Fruit fly (Drosophila melanogaster) whole organism: ENCODE measurements around the gene CG10863.
A peak's percentile ranks its signal among the peaks of the same experiment; 100 is the strongest.

ENCODE experiments used
- CG8478 ChIP-seq: fragments of >200 bp; optimal IDR thresholded peaks from 2 replicates; lab custom pipeline; 2018; ENCODE audit warnings: inconsistent platforms
- Dll ChIP-seq: fragments of >200 bp; optimal IDR thresholded peaks from 2 replicates; lab custom pipeline; 2017
- EcR ChIP-seq, 2 experiments: fragments of >200 bp; optimal IDR thresholded peaks; 2 replicates each; lab custom pipeline; 2017; ENCODE audit warnings: missing biosample characterization in 2 of 2, missing genetic modification characterization in 2 of 2, missing genetic modification reagents in 2 of 2
- pan ChIP-seq: fragments of >200 bp; optimal IDR thresholded peaks from 2 replicates; lab custom pipeline; 2017
- psq ChIP-seq: fragments of >200 bp; optimal IDR thresholded peaks from 2 replicates; lab custom pipeline; 2017
- usp ChIP-seq: fragments of >200 bp; optimal IDR thresholded peaks from 2 replicates; lab custom pipeline; 2017; ENCODE audit warnings: missing biosample characterization, missing genetic modification characterization, mixed read lengths

The CG10863 gene

DNA sequence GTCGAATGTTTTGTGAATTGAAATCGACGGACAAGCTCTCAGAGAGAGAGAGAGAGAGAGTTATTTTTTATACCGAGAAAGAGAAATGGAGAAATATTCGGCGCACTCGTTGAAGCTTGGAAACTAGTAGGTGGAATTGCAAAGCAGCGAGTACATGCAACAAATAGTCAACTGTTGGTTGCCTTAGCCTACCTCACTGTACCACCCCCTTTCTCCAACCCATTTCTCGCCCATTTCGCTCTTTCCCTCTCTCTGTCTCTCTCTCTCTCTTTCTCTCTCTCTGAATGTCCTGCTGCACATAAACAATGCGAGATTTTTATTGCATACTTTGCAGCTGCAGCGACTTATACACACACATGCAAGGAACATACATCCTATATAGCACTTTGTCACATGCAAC lies 21.7 kb upstream of the CG10863 start:
- TF ChIP-seq CG8478 = no peak
- no peak for TF ChIP-seq psq (lab: Kevin White, UChicago)
- no peak for TF ChIP-seq Dll (lab: Kevin White, UChicago)
- no peak for TF ChIP-seq pan
- TF ChIP-seq EcR (GFP tag; optimal IDR thresholded peaks at IDR 0.05; lab: Kevin White, UChicago) = no peak
- TF ChIP-seq usp (GFP tag; lab: Kevin White, UChicago) = no peak

DNA sequence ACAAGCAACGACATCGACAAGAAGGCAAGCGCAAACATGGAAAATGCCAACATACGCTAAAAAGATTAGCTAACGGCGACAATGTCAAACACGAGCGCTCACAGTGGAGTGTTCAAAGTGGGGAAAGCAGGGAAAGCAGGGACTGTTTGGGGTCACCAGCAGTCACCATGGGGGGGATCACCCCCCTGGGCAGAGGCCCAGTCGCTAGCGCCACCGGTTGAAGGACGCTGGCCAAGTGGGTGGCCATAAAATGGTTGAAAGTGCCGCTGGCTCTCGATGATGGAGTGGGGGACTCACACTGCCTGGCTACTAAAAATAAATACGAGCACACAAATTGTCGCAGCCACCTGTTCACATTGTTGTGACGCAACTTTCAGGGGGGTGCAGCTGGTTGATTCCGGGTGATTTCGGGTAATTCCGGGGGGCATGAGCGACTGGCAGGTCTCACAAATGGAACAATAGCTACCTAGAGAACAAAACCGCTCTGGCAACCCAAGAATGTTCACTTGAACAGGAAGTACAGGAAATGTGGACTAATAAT lies 18.7 kb upstream of the CG10863 start:
- TF ChIP-seq psq (lab: Kevin White, UChicago) (no peak), pan (no peak), Dll (lab: Kevin White, UChicago) (no peak), EcR (GFP tag; optimal IDR thresholded peaks at IDR 0.05; lab: Kevin White, UChicago) (no peak), usp (GFP tag; lab: Kevin White, UChicago) (no peak), CG8478 (no peak)

dm6 chr3L:3952468-3952867 lies 10.2 kb upstream of the CG10863 start, which contains the start of gene CG14984:
TSS of gene CG14984 (minus strand) at chr3L:3952550.
- TF ChIP-seq Dll (lab: Kevin White, UChicago) (no peak), usp (GFP tag; lab: Kevin White, UChicago) (no peak), pan (no peak), CG8478 (no peak), EcR (GFP tag; optimal IDR thresholded peaks at IDR 0.05; lab: Kevin White, UChicago) (no peak), psq (lab: Kevin White, UChicago) (no peak)

dm6 chr3L:3951875-3952274 lies 9.6 kb upstream of the CG10863 start:
- TF ChIP-seq Dll (lab: Kevin White, UChicago) = no peak
- no peak for TF ChIP-seq pan
- TF ChIP-seq CG8478 = no peak
- TF ChIP-seq psq (lab: Kevin White, UChicago) = no peak
- TF ChIP-seq usp (GFP tag; lab: Kevin White, UChicago) = no peak
- TF ChIP-seq EcR (GFP tag; optimal IDR thresholded peaks at IDR 0.05; lab: Kevin White, UChicago) = no peak

DNA sequence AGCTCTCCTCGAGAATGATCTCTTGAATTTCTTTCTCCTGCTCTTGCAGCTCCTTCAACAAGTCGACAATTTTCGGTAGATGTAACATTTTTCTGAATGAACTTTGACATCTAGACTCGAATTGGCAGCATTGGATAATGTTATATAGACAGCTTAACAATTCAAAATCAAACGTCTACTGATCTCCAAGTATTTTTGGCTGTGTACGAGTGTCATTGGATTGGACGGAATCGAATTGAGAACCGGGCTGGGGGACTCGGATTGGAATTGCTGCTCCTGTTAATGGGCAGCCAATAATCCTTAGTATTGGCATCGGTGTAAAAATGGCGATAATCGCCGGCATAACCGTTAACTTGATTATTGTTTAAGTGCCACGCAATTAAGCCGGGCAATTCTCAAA lies 6.9 kb upstream of the CG10863 start, which contains the start of gene CG14983:
Gene CG14983, minus strand, starts transcription at position 101 of the 400 bp plus-strand sequence.
- no peak for TF ChIP-seq pan
- no peak for TF ChIP-seq psq (lab: Kevin White, UChicago)
- TF ChIP-seq CG8478 = no peak
- no peak for TF ChIP-seq EcR (GFP tag; optimal IDR thresholded peaks at IDR 0.05; lab: Kevin White, UChicago)
- no peak for TF ChIP-seq usp (GFP tag; lab: Kevin White, UChicago)
- no peak for TF ChIP-seq Dll (lab: Kevin White, UChicago)

dm6 chr3L:3947301-3947941 lies 5.2 kb upstream of the CG10863 start, which contains the start of gene CG10853:
TSS of gene CG10853 (plus strand) at chr3L:3947891.
- TF ChIP-seq EcR (GFP tag; optimal IDR thresholded peaks at IDR 0.05; lab: Kevin White, UChicago) = no peak
- TF ChIP-seq Dll (lab: Kevin White, UChicago) = no peak
- TF ChIP-seq pan = no peak
- TF ChIP-seq usp (GFP tag; lab: Kevin White, UChicago) = no peak
- no peak for TF ChIP-seq psq (lab: Kevin White, UChicago)
- no peak for TF ChIP-seq CG8478

DNA sequence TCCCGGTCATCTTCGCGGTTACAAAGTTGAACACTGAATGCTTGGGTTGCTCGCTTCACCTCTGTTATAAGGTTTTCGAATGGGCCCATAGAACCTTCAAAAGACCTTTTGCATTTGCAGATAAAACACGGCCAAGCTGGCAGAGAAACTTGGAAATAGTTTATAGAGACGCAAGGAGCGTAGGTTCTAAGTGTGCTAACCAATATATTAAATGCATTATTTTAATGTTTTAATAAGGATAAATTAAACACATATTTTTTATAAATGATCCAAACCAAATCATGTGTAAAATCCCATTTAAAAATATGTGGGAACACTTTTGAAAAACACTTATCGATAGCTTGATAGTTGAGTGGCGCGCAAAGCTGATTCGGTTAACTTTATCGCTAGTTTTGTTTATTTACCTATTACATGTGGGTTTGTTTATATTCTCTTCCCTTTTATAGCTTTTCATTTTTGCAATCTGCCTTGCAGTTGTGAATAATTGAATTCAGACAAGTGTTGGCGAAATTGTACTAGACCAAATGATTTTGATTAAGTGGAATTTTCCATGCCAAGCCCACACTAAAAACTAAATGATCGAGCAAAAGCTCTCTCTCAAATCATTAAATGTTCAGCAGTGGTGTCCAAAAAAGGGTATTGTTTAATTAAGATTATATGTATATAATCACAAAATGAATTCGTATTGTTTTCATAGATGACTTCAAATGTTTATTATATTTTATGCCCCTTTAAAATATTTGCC lies 2.0 kb downstream of the CG10863 start, which contains the start of gene CG12766:
Gene CG12766, minus strand, starts transcription at position 51 of the 745 bp plus-strand sequence.
- TF ChIP-seq CG8478 (no peak), EcR (GFP tag; optimal IDR thresholded peaks at IDR 0.05; lab: Kevin White, UChicago) (no peak), pan (no peak), psq (lab: Kevin White, UChicago) (no peak), Dll (lab: Kevin White, UChicago) (no peak), usp (GFP tag; lab: Kevin White, UChicago) (no peak)

dm6 chr3L:3937806-3938205 lies 4.5 kb downstream of the CG10863 start, which contains the start of gene CG10866:
TSS of gene CG10866 (minus strand) at chr3L:3937992.
- TF ChIP-seq usp (GFP tag; lab: Kevin White, UChicago) (no peak), Dll (lab: Kevin White, UChicago) (no peak), psq (lab: Kevin White, UChicago) (no peak), EcR (GFP tag; optimal IDR thresholded peaks at IDR 0.05; lab: Kevin White, UChicago) (no peak), CG8478 (no peak), pan (no peak)

DNA sequence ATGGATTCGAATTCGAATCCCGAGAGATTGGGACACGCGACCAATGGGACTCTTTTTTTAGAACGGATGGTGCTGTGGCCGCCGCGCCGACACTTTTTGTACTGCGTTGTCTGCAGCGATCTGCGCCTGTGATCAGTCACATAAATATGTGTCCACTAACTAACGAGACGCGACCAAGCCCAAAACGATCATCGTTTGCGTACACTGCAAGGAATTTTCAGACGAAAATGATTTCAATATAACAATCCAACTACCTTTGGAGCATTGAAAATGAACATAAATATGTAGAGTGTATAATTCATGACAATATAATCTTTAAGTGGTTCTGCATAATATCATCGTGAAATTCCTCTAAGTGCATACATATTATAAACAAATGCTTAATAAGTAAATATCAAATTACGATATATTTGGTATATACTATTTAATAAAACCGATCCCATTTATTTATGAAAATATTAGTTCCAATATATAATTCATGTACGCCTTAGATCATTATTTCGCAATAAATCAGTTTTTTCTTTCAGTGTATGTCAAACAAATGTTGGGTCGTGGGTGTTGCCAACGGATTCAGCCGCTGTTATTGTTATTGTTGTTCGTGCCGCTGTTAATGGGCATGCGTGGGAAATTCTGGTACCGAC lies 6.6 kb downstream of the CG10863 start, which contains the start of gene Eip63F-1:
Gene Eip63F-1, minus strand, starts transcription at position 51 of the 641 bp plus-strand sequence.
- TF ChIP-seq usp (GFP tag; lab: Kevin White, UChicago) = no peak
- no peak for TF ChIP-seq Dll (lab: Kevin White, UChicago)
- no peak for TF ChIP-seq EcR (GFP tag; optimal IDR thresholded peaks at IDR 0.05; lab: Kevin White, UChicago)
- TF ChIP-seq pan = no peak
- no peak for TF ChIP-seq CG8478
- no peak for TF ChIP-seq psq (lab: Kevin White, UChicago)

- no peak for TF ChIP-seq Dll (lab: Kevin White, UChicago)
- TF ChIP-seq psq (lab: Kevin White, UChicago) = no peak
- peak in 1 of 2 experiments; percentile 39 for TF ChIP-seq EcR (GFP tag; optimal IDR thresholded peaks at IDR 0.05; lab: Kevin White, UChicago)
These were observed 8.2 kb downstream of the CG10863 start for dm6 chr3L:3934110-3934509.

dm6 chr3L:3933599-3933998 lies 8.7 kb downstream of the CG10863 start:
- no peak for TF ChIP-seq psq (lab: Kevin White, UChicago)
- no peak for TF ChIP-seq CG8478
- TF ChIP-seq usp (GFP tag; lab: Kevin White, UChicago) = no peak
- no peak for TF ChIP-seq EcR (GFP tag; optimal IDR thresholded peaks at IDR 0.05; lab: Kevin White, UChicago)
- no peak for TF ChIP-seq Dll (lab: Kevin White, UChicago)
- no peak for TF ChIP-seq pan
